ENCODE assay signal across 3 fruit fly cellular contexts in the genomic region with DNA sequence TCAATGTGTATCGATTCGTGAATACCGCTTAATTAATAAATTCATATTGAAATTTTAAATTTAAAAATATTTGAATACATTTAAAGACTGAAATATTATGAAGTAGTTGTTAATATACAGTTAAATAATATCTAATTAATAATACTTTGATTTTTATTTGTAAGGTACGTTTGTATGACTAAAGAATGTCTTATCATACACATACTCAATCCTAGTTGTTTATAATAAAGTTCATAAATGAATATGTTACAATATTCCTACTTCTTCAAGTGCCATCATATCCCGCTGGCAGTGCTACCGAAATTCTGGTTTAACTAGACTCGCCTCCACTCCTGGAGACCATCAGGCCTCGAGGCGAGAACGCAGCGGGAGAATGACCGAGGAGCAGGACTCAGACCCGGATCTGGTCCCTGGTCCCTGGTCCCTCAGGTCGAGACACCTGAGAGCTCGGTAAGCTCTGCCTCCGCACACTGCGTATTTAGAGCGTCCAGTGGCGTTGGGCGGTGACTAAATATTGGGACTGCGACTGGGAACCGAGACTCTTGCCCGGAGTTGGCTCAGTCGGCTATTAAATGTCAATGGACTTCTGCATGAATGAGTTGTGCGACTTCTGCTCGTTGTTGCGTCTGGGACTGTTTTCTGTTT.
TF ChIP-seq lines count a peak whose summit lies in the region.

No protein-coding gene starts in this region.

TF ChIP-seq in whole organism, embryonic, 481 proteins besides CTCF, POLR2A, EP300 and RAD21 (continued from another document and continues in another):
- TF ChIP-seq CG43689 (GFP tag; IDR thresholded peaks at IDR 0.05; lab: Robert Waterston, UW) (no peak), grau (tag; optimal IDR thresholded peaks at IDR 0.05; lab: Kevin White, UChicago) (peak; percentile 17), CG8944 (GFP tag; optimal IDR thresholded peaks at IDR 0.05; lab: Kevin White, UChicago) (no peak), mirr (GFP tag; optimal IDR thresholded peaks at IDR 0.05; lab: Kevin White, UChicago) (no peak), Ssrp (tag; optimal IDR thresholded peaks at IDR 0.05; lab: Kevin White, UChicago) (no peak), CG18262 (tag; optimal IDR thresholded peaks at IDR 0.05; lab: Kevin White, UChicago) (peak; percentile 3), tll (GFP tag; optimal IDR thresholded peaks at IDR 0.05; lab: Kevin White, UChicago) (no peak), CG2712 (tag; optimal IDR thresholded peaks at IDR 0.05; lab: Kevin White, UChicago) (peak; percentile 22), toy (GFP tag; IDR thresholded peaks at IDR 0.05; lab: Robert Waterston, UW) (no peak), lab (GFP tag; optimal IDR thresholded peaks at IDR 0.05; lab: Kevin White, UChicago) (no peak), Oli (tag; optimal IDR thresholded peaks at IDR 0.05; lab: Kevin White, UChicago) (no peak), ase (GFP tag; IDR thresholded peaks at IDR 0.05; lab: Robert Waterston, UW) (no peak), CG7556 (GFP tag; optimal IDR thresholded peaks at IDR 0.05; lab: Kevin White, UChicago) (peak; percentile 33), Nf-YA (GFP tag; IDR thresholded peaks at IDR 0.05; lab: Robert Waterston, UW) (no peak), B-H1 (GFP tag; IDR thresholded peaks at IDR 0.05; lab: Robert Waterston, UW) (no peak), run (tag; optimal IDR thresholded peaks at IDR 0.05; lab: Kevin White, UChicago) (no peak), CG8765 (GFP tag; IDR thresholded peaks at IDR 0.05; lab: Robert Waterston, UW) (no peak), wdn (GFP tag; IDR thresholded peaks at IDR 0.05; lab: Robert Waterston, UW) (no peak), CG31441 (GFP tag; IDR thresholded peaks at IDR 0.05; lab: Robert Waterston, UW) (no peak), CG11695 (GFP tag; IDR thresholded peaks at IDR 0.05; lab: Robert Waterston, UW) (no peak), pan (optimal IDR thresholded peaks at IDR 0.05; lab: Kevin White, UChicago) (no peak), pan (GFP tag; optimal IDR thresholded peaks at IDR 0.05 in 1 of 2, IDR thresholded peaks at IDR 0.05 in 1 of 2) (no peak), sqz (GFP tag; optimal IDR thresholded peaks at IDR 0.05; lab: Kevin White, UChicago) (no peak), CG14014 (GFP tag; IDR thresholded peaks at IDR 0.05; lab: Robert Waterston, UW) (no peak), stc (GFP tag; IDR thresholded peaks at IDR 0.05; lab: Robert Waterston, UW) (no peak), CG17385 (GFP tag; optimal IDR thresholded peaks at IDR 0.05; lab: Kevin White, UChicago) (no peak), CG18599 (GFP tag; optimal IDR thresholded peaks at IDR 0.05; lab: Kevin White, UChicago) (peak; percentile 35), CG2875 (GFP tag; optimal IDR thresholded peaks at IDR 0.05; lab: Kevin White, UChicago) (no peak), dmrt99B (tag; optimal IDR thresholded peaks at IDR 0.05; lab: Kevin White, UChicago) (peak; percentile 20), nom (GFP tag; optimal IDR thresholded peaks at IDR 0.05; lab: Kevin White, UChicago) (peak; percentile 43), CG4282 (GFP tag; optimal IDR thresholded peaks at IDR 0.05; lab: Kevin White, UChicago) (no peak), CG8089 (GFP tag; optimal IDR thresholded peaks at IDR 0.05; lab: Kevin White, UChicago) (no peak), Atf-2 (GFP tag; optimal IDR thresholded peaks at IDR 0.05; lab: Kevin White, UChicago) (no peak), Tbp (GFP tag; optimal IDR thresholded peaks at IDR 0.05; lab: Kevin White, UChicago) (no peak), bsh (GFP tag; optimal IDR thresholded peaks at IDR 0.05; lab: Kevin White, UChicago) (peak in 1 of 2 experiments; percentile 71), HLH4C (GFP tag; IDR thresholded peaks at IDR 0.05; lab: Robert Waterston, UW; ENCODE audit: partially characterized antibody) (no peak), CG1832 (GFP tag; optimal IDR thresholded peaks at IDR 0.05; lab: Kevin White, UChicago) (no peak), ap (GFP tag; IDR thresholded peaks at IDR 0.05; lab: Robert Waterston, UW) (no peak), lmd (GFP tag; IDR thresholded peaks at IDR 0.05; lab: Robert Waterston, UW) (no peak), Trl (optimal IDR thresholded peaks at IDR 0.05; lab: Kevin White, UChicago) (no peak), Trl (GFP tag; optimal IDR thresholded peaks at IDR 0.05; lab: Kevin White, UChicago) (no peak), chif (GFP tag; optimal IDR thresholded peaks at IDR 0.05; lab: Kevin White, UChicago) (no peak), ato (GFP tag; IDR thresholded peaks at IDR 0.05; lab: Robert Waterston, UW; ENCODE audit: partially characterized antibody) (no peak), YL-1 (GFP tag; optimal IDR thresholded peaks at IDR 0.05; lab: Kevin White, UChicago) (no peak)

TF ChIP-seq in whole organism, prepupa, 60 proteins besides CTCF, POLR2A, EP300 and RAD21 (continued from another document):
- peak; percentile 78 to 89 for TF ChIP-seq ss (GFP tag; optimal IDR thresholded peaks at IDR 0.05; lab: Kevin White, UChicago)
- TF ChIP-seq esn (GFP tag; optimal IDR thresholded peaks at IDR 0.05; lab: Kevin White, UChicago): peak; percentile 82
- TF ChIP-seq eg (GFP tag; IDR thresholded peaks at IDR 0.05; lab: Robert Waterston, UW): no peak
- TF ChIP-seq CG8119 (GFP tag; IDR thresholded peaks at IDR 0.05; lab: Robert Waterston, UW): peak; percentile 79
- peak; percentile 42 for TF ChIP-seq CG31627 (GFP tag; optimal IDR thresholded peaks at IDR 0.05; lab: Kevin White, UChicago)
- peak; percentile 40 for TF ChIP-seq Sox14 (GFP tag; optimal IDR thresholded peaks at IDR 0.05; lab: Kevin White, UChicago)
- TF ChIP-seq CG11762 (GFP tag; optimal IDR thresholded peaks at IDR 0.05; lab: Kevin White, UChicago; ENCODE audit: insufficient read depth): peak; percentile 56
- peak; percentile 84 for TF ChIP-seq fd59A (GFP tag; optimal IDR thresholded peaks at IDR 0.05; lab: Kevin White, UChicago)
- TF ChIP-seq CG10631 (GFP tag; optimal IDR thresholded peaks at IDR 0.05; lab: Kevin White, UChicago): peak; percentile 87
- TF ChIP-seq Hr4 (GFP tag; optimal IDR thresholded peaks at IDR 0.05; lab: Kevin White, UChicago): peak; percentile 30
- TF ChIP-seq fd85E (GFP tag; optimal IDR thresholded peaks at IDR 0.05; lab: Kevin White, UChicago): no peak
- TF ChIP-seq Smox (GFP tag; optimal IDR thresholded peaks at IDR 0.05; lab: Kevin White, UChicago): peak; percentile 59
- TF ChIP-seq dsx (GFP tag; optimal IDR thresholded peaks at IDR 0.05; lab: Kevin White, UChicago; ENCODE audit: poor library complexity, severe bottlenecking): peak; percentile 84
- peak; percentile 34 for TF ChIP-seq net (GFP tag; optimal IDR thresholded peaks at IDR 0.05; lab: Kevin White, UChicago)
- TF ChIP-seq Hr39 (GFP tag; optimal IDR thresholded peaks at IDR 0.05; lab: Kevin White, UChicago): peak; percentile 30
- peak; percentile 69 for TF ChIP-seq CG4318 (GFP tag; optimal IDR thresholded peaks at IDR 0.05; lab: Kevin White, UChicago)
- peak; percentile 20 for TF ChIP-seq Ets21C (GFP tag; optimal IDR thresholded peaks at IDR 0.05; lab: Kevin White, UChicago)
- TF ChIP-seq CG8632 (GFP tag; optimal IDR thresholded peaks at IDR 0.05; lab: Kevin White, UChicago): peak; percentile 81
- TF ChIP-seq CG6276 (GFP tag; optimal IDR thresholded peaks at IDR 0.05; lab: Kevin White, UChicago): peak; percentile 44
- peak; percentile 88 for TF ChIP-seq Ets96B (tag; optimal IDR thresholded peaks at IDR 0.05; lab: Kevin White, UChicago)
- TF ChIP-seq Sox15 (GFP tag; optimal IDR thresholded peaks at IDR 0.05; lab: Kevin White, UChicago): peak; percentile 36
- no peak for TF ChIP-seq CG11294 (GFP tag; IDR thresholded peaks at IDR 0.05; lab: Robert Waterston, UW)
- TF ChIP-seq OdsH (GFP tag; optimal IDR thresholded peaks at IDR 0.05; lab: Kevin White, UChicago): peak; percentile 80
- TF ChIP-seq CG11902 (GFP tag; optimal IDR thresholded peaks at IDR 0.05; lab: Kevin White, UChicago): peak; percentile 54
- TF ChIP-seq Eip93F (GFP tag; optimal IDR thresholded peaks at IDR 0.05; lab: Kevin White, UChicago): no peak
- peak; percentile 54 for TF ChIP-seq topi (GFP tag; optimal IDR thresholded peaks at IDR 0.05; lab: Kevin White, UChicago)
- peak; percentile 50 for TF ChIP-seq pdm3 (GFP tag; optimal IDR thresholded peaks at IDR 0.05; lab: Kevin White, UChicago)
- TF ChIP-seq vri (GFP tag; optimal IDR thresholded peaks at IDR 0.05; lab: Kevin White, UChicago): peak; percentile 45
- TF ChIP-seq CG6163 (GFP tag; IDR thresholded peaks at IDR 0.05; lab: Robert Waterston, UW): 0 out of 3 replicates have a peak, but pooled peaks have one; percentile 35
- peak; percentile 72 for TF ChIP-seq Lpt (GFP tag; optimal IDR thresholded peaks at IDR 0.05; lab: Kevin White, UChicago)
- peak; percentile 76 for TF ChIP-seq CG3919 (GFP tag; optimal IDR thresholded peaks at IDR 0.05; lab: Kevin White, UChicago)
- TF ChIP-seq CG6854 (GFP tag; optimal IDR thresholded peaks at IDR 0.05; lab: Kevin White, UChicago): peak; percentile 3
- peak; percentile 74 for TF ChIP-seq CG6792 (GFP tag; optimal IDR thresholded peaks at IDR 0.05; lab: Kevin White, UChicago)
- peak; percentile 66 for TF ChIP-seq lz (GFP tag; optimal IDR thresholded peaks at IDR 0.05; lab: Kevin White, UChicago)
- TF ChIP-seq salr (GFP tag; optimal IDR thresholded peaks at IDR 0.05; lab: Kevin White, UChicago): peak in 1 of 2 experiments; percentile 86
- TF ChIP-seq svp (GFP tag; lab: Kevin White, UChicago): peak; percentile 83
- peak; percentile 40 for TF ChIP-seq dac (GFP tag; optimal IDR thresholded peaks at IDR 0.05; lab: Kevin White, UChicago)
- no peak for TF ChIP-seq fkh (GFP tag; optimal IDR thresholded peaks at IDR 0.05; lab: Kevin White, UChicago)
- TF ChIP-seq Eip78C (GFP tag; lab: Kevin White, UChicago): peak; percentile 91
- TF ChIP-seq Sox102F (GFP tag; optimal IDR thresholded peaks at IDR 0.05; lab: Kevin White, UChicago): peak; percentile 57
TF ChIP-seq in whole organism, prepupa: peak in this region for 54.

TF ChIP-seq in whole organism, wandering third instar larva, 38 proteins besides CTCF, POLR2A, EP300 and RAD21 (continued from another document):
- TF ChIP-seq dmrt93B (GFP tag; optimal IDR thresholded peaks at IDR 0.05; lab: Kevin White, UChicago) (peak; percentile 68), ey (GFP tag; optimal IDR thresholded peaks at IDR 0.05; lab: Kevin White, UChicago) (peak; percentile 59), N (GFP tag; optimal IDR thresholded peaks at IDR 0.05; lab: Kevin White, UChicago) (no peak), OdsH (GFP tag; optimal IDR thresholded peaks at IDR 0.05; lab: Kevin White, UChicago) (peak; percentile 77), Vsx2 (GFP tag; optimal IDR thresholded peaks at IDR 0.05; lab: Kevin White, UChicago; ENCODE audit: partially characterized antibody) (peak; percentile 51), Hr83 (GFP tag; optimal IDR thresholded peaks at IDR 0.05; lab: Kevin White, UChicago; ENCODE audit: poor library complexity, severe bottlenecking) (peak; percentile 61), h (GFP tag; optimal IDR thresholded peaks at IDR 0.05; lab: Kevin White, UChicago) (peak; percentile 42), tai (GFP tag; optimal IDR thresholded peaks at IDR 0.05; lab: Kevin White, UChicago) (no peak), Myc (optimal IDR thresholded peaks at IDR 0.05; lab: Kevin White, UChicago) (no peak), woc (GFP tag; optimal IDR thresholded peaks at IDR 0.05; lab: Kevin White, UChicago) (peak; percentile 65), GATAd (GFP tag; optimal IDR thresholded peaks at IDR 0.05; lab: Kevin White, UChicago) (no peak), br (GFP tag; optimal IDR thresholded peaks at IDR 0.05; lab: Kevin White, UChicago) (no peak)
TF ChIP-seq in whole organism, wandering third instar larva: peak in this region for 15.
